Worm (Caenorhabditis elegans): Measurements from ENCODE around the gene C09H10.5.
A peak's percentile ranks its signal among the peaks of the same experiment; 100 is the strongest.

Gene C09H10.5

DNA sequence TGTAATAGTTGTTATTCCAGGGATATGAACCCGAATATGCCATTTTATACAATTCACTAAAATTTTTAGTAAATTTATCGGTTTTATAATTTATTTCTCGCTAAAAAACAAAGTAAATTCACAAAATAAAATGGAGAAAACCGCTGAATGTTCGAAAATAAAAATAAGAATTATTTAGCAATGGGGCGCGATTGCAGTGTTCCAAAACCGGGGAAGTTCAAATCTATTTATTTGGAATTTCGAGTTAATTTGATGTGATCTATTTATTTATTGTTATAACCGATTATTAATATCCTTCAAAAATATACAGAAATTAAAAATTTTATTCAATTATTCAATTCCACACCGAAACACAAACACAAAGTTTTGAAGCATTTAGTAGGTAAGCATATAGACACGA is 29.0 kb upstream of the C09H10.5 start, which contains the start of gene F40F8.11:
TSS of gene F40F8.11 (minus strand) at position 49 of the 400 bp plus-strand sequence.
- TF ChIP-seq mcd-1 (GFP tag; IDR thresholded peaks at IDR 0.05) = peak; percentile 82
- peak; percentile 65 for TF ChIP-seq efl-1 (GFP tag; optimal IDR thresholded peaks at IDR 0.05)
- peak in 1 of 3 experiments; percentile 59 for TF ChIP-seq lin-35 (GFP tag; optimal IDR thresholded peaks at IDR 0.05)
- peak; percentile 55 for TF ChIP-seq lin-54 (GFP tag; optimal IDR thresholded peaks at IDR 0.05)
- no peak for TF ChIP-seq chd-7 (tag; optimal IDR thresholded peaks at IDR 0.05)

DNA sequence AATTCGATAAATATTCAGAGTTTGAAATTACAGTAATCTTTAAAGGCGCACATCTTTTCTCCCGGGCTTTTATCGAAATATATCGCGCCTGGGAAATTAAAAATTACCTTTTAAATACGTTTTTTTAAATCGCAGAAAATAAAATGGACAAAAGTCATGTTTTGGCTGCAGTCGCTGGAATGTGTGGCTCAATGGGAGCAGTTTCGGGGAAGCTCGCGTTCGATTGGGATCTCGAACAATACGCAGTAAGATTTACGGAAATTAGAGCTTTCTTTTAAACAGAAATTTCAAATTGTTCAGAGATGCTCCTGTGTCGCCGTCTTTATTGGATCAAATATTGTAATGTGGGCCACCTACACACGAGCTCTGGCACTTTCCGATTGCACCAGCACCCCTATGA is 26.0 kb upstream of the C09H10.5 start, which contains the start of gene F40F8.12:
TSS of gene F40F8.12 (plus strand) at position 301 of the 400 bp plus-strand sequence.
- TF ChIP-seq B0035.1 (tag; optimal IDR thresholded peaks at IDR 0.05) (no peak), madf-3 (GFP tag; IDR thresholded peaks at IDR 0.05) (no peak), die-1 (tag; optimal IDR thresholded peaks at IDR 0.05) (no peak), Y53F4B.3 (GFP tag; IDR thresholded peaks at IDR 0.05) (no peak), madf-10 (tag; optimal IDR thresholded peaks at IDR 0.05) (no peak), dpff-1 (tag; optimal IDR thresholded peaks at IDR 0.05) (no peak), F39B2.1 (GFP tag; IDR thresholded peaks at IDR 0.05) (no peak), zim-3 (tag; optimal IDR thresholded peaks at IDR 0.05) (no peak), attf-3 (GFP tag; conservative IDR thresholded peaks at IDR 0.05) (no peak), atf-7 (tag; optimal IDR thresholded peaks at IDR 0.05) (no peak), hlh-26 (GFP tag; conservative IDR thresholded peaks at IDR 0.05) (no peak), B0261.1 (tag; optimal IDR thresholded peaks at IDR 0.05) (no peak), ceh-79 (tag; optimal IDR thresholded peaks at IDR 0.05) (no peak), madf-8 (GFP tag; conservative IDR thresholded peaks at IDR 0.05) (peak; percentile 45), madf-6 (GFP tag; IDR thresholded peaks at IDR 0.05) (peak; percentile 42; the same call in 1 of the 2 replicates), lsl-1 (GFP tag; optimal IDR thresholded peaks at IDR 0.05) (peak; percentile 54), aptf-3 (GFP tag; IDR thresholded peaks at IDR 0.05) (no peak), ztf-6 (GFP tag; IDR thresholded peaks at IDR 0.05) (no peak), ztf-25 (GFP tag; IDR thresholded peaks at IDR 0.05) (no peak)

DNA sequence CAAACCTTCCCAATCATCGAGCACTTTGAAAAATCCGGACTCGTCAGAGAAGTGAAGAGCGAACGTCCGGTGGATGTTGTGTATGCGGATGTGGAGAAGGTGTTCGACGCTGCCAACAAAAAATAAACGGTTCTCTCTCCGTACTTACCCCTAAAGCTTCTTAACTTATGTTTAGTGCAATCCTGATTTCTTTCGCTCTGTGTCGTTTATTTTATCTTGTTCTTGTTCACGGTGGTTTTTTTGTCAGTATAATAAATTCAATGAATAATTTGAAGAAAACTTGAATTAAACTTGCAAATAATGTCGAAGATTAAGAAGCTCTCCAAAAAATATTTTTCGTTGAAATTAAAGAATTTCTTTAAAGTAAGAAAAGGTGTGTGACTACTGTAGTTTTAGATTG is 25.4 kb upstream of the C09H10.5 start, which contains the start of gene F40F8.3:
TSS of gene F40F8.3 (plus strand) at position 301 of the 400 bp plus-strand sequence.
- TF ChIP-seq atf-7 (tag; optimal IDR thresholded peaks at IDR 0.05) (no peak), F52B5.7 (tag; optimal IDR thresholded peaks at IDR 0.05) (no peak), dox-1 (GFP tag; IDR thresholded peaks at IDR 0.05) (no peak), T07F8.4 (tag; optimal IDR thresholded peaks at IDR 0.05) (no peak), F23B12.7 (tag; optimal IDR thresholded peaks at IDR 0.05; ENCODE audit: insufficient read depth) (no peak), nfyb-1 (GFP tag; IDR thresholded peaks at IDR 0.05) (no peak), bed-1 (GFP tag; IDR thresholded peaks at IDR 0.05) (no peak), snpc-3.4 (tag; optimal IDR thresholded peaks at IDR 0.05) (no peak), nhr-90 (tag; optimal IDR thresholded peaks at IDR 0.05) (no peak), nfya-1 (tag; optimal IDR thresholded peaks at IDR 0.05; ENCODE audit: borderline replicate concordance, insufficient read depth) (no peak), F10E7.11 (tag; optimal IDR thresholded peaks at IDR 0.05) (no peak), Y53G8AR.9 (GFP tag; conservative IDR thresholded peaks at IDR 0.05) (no peak), attf-5 (GFP tag; optimal IDR thresholded peaks at IDR 0.05) (no peak), hlh-26 (GFP tag; conservative IDR thresholded peaks at IDR 0.05) (no peak), nfya-2 (GFP tag; IDR thresholded peaks at IDR 0.05) (no peak), ceh-58 (GFP tag; IDR thresholded peaks at IDR 0.05) (no peak), chd-7 (tag; optimal IDR thresholded peaks at IDR 0.05) (no peak), ztf-25 (GFP tag; IDR thresholded peaks at IDR 0.05) (no peak), B0019.2 (GFP tag; conservative IDR thresholded peaks at IDR 0.05) (no peak)
